Worm (Caenorhabditis elegans) whole organism, midembryonic: Measurements from ENCODE around the gene srh-248.

Source experiments
- T22C8.4 ChIP-seq: fragments of 200-800 bp; sonication (Bioruptor generic); IDR thresholded peaks from 2 replicates; pipeline ENCODE4 v1.3.6; 2022; ENCODE audit warnings: missing genetic modification characterization, missing compliant biosample characterization
- cog-1 ChIP-seq: sonication (generic microtip); optimal IDR thresholded peaks from 2 replicates; lab custom pipeline; 2016; ENCODE audit warnings: missing genetic modification characterization, missing compliant biosample characterization
- flt-1 ChIP-seq: fragments of 200-800 bp; sonication (Bioruptor generic); IDR thresholded peaks from 2 replicates; pipeline ENCODE4 v1.3.6; 2022; ENCODE audit warnings: missing genetic modification characterization, missing compliant biosample characterization
- klf-2 ChIP-seq: fragments of 200-800 bp; sonication (Bioruptor generic); conservative IDR thresholded peaks from 2 replicates; pipeline ENCODE4 v1.3.6; 2022; ENCODE audit warnings: missing genetic modification reagents, missing genetic modification characterization, missing compliant biosample characterization
- med-1 ChIP-seq: sonication (generic microtip); optimal IDR thresholded peaks from 2 replicates; lab custom pipeline; 2017; ENCODE audit warnings: missing genetic modification characterization, mild to moderate bottlenecking, missing compliant biosample characterization, antibody characterized with exemption, missing genetic modification reagents; ENCODE audit not compliant: insufficient read depth
- ref-1 ChIP-seq: fragments of 200-800 bp; sonication (Bioruptor generic); conservative IDR thresholded peaks from 2 replicates; pipeline ENCODE4 v1.3.6; 2022; ENCODE audit warnings: missing genetic modification reagents, missing genetic modification characterization, missing compliant biosample characterization
- tab-1 ChIP-seq: fragments of 200-800 bp; sonication (Bioruptor generic); IDR thresholded peaks from 2 replicates; pipeline ENCODE4 v1.3.6; 2022; ENCODE audit warnings: missing genetic modification characterization, missing compliant biosample characterization
- ztf-23 ChIP-seq: fragments of 200-800 bp; sonication (Bioruptor generic); IDR thresholded peaks from 2 replicates; pipeline ENCODE4 v1.3.6; 2022; ENCODE audit warnings: missing genetic modification reagents, missing genetic modification characterization, missing compliant biosample characterization
- ztf-29 ChIP-seq: fragments of 200-800 bp; sonication (Bioruptor generic); IDR thresholded peaks from 2 replicates; pipeline ENCODE4 v1.3.6; 2022; ENCODE audit warnings: missing genetic modification reagents, missing genetic modification characterization, missing compliant biosample characterization

ce11 chrV:2931252-2931651, 24.0 kb downstream of the srh-248 start, which contains the start of gene C31B8.1:
- TF ChIP-seq tab-1 (GFP tag; lab: Robert Waterston, UW) (no peak), med-1 (GFP tag; lab: Kevin White, UChicago) (no peak), ref-1 (no peak), ztf-29 (no peak), flt-1 (GFP tag; lab: Robert Waterston, UW) (no peak), klf-2 (no peak), cog-1 (tag; lab: Kevin White, UChicago) (no peak), T22C8.4 (GFP tag; lab: Robert Waterston, UW) (no peak), ztf-23 (no peak)
